Fruit fly (Drosophila melanogaster): ENCODE measurements around the gene Mdh2.

Mdh2 gene

dm6 chr3R:18245044-18245596, 18.9 kb downstream of the Mdh2 start:
- TF ChIP-seq CTCF (optimal IDR thresholded peaks at IDR 0.05), result no peak
- no peak for TF ChIP-seq CG8478 (optimal IDR thresholded peaks at IDR 0.05)

dm6 chr3R:18246041-18246440, 19.8 kb downstream of the Mdh2 start:
- no peak for TF ChIP-seq CG8478 (optimal IDR thresholded peaks at IDR 0.05)
- no peak for TF ChIP-seq CTCF (optimal IDR thresholded peaks at IDR 0.05)

- TF ChIP-seq CG8478 (optimal IDR thresholded peaks at IDR 0.05), result no peak
- TF ChIP-seq CTCF (optimal IDR thresholded peaks at IDR 0.05), result no peak
Measured at dm6 chr3R:18249268-18249667, 23.1 kb downstream of the Mdh2 start.

- TF ChIP-seq CG8478 (optimal IDR thresholded peaks at IDR 0.05), result no peak
- TF ChIP-seq CTCF (optimal IDR thresholded peaks at IDR 0.05), result no peak
Measured at dm6 chr3R:18250815-18251214, 24.6 kb downstream of the Mdh2 start, which contains the start of gene CG18598. CG18598 (plus strand) TSS chr3R:18251115.

- TF ChIP-seq CG8478 (optimal IDR thresholded peaks at IDR 0.05) (no peak), CTCF (optimal IDR thresholded peaks at IDR 0.05) (no peak)
Measured at dm6 chr3R:18251876-18252275, 25.7 kb downstream of the Mdh2 start.

dm6 chr3R:18252578-18252977, 26.4 kb downstream of the Mdh2 start, which contains the start of gene CG12320:
CG12320 (minus strand) TSS chr3R:18252734.
- TF ChIP-seq CTCF (optimal IDR thresholded peaks at IDR 0.05) (peak in 1 of 2 experiments; percentile 8), CG8478 (optimal IDR thresholded peaks at IDR 0.05) (no peak)

- peak; percentile 1 to 28 for TF ChIP-seq CTCF (optimal IDR thresholded peaks at IDR 0.05)
- TF ChIP-seq CG8478 (optimal IDR thresholded peaks at IDR 0.05), result no peak
Measured at dm6 chr3R:18255281-18255680, 29.1 kb downstream of the Mdh2 start, which contains the start of the genes Ada2a, Polr2D, Tgs1 and moi. Ada2a (minus strand) TSS chr3R:18255487. Polr2D (minus strand) TSS chr3R:18255487. Tgs1 (plus strand) TSS chr3R:18255530. moi (plus strand) TSS chr3R:18255530.

- no peak for TF ChIP-seq CTCF (optimal IDR thresholded peaks at IDR 0.05)
- TF ChIP-seq CG8478 (optimal IDR thresholded peaks at IDR 0.05), result no peak
Measured at dm6 chr3R:18260016-18260415, 33.8 kb downstream of the Mdh2 start.

- TF ChIP-seq CTCF (optimal IDR thresholded peaks at IDR 0.05) (no peak), CG8478 (optimal IDR thresholded peaks at IDR 0.05) (no peak)
Measured at dm6 chr3R:18261602-18262001, 35.4 kb downstream of the Mdh2 start.

- no peak for TF ChIP-seq CG8478 (optimal IDR thresholded peaks at IDR 0.05)
- no peak for TF ChIP-seq CTCF (optimal IDR thresholded peaks at IDR 0.05)
Measured at dm6 chr3R:18265275-18265674, 39.1 kb downstream of the Mdh2 start.

- TF ChIP-seq CTCF (optimal IDR thresholded peaks at IDR 0.05) (no peak), CG8478 (optimal IDR thresholded peaks at IDR 0.05) (no peak)
Measured at dm6 chr3R:18266665-18267064, 40.5 kb downstream of the Mdh2 start.

- TF ChIP-seq CTCF (optimal IDR thresholded peaks at IDR 0.05) (no peak), CG8478 (optimal IDR thresholded peaks at IDR 0.05) (no peak)
Measured at dm6 chr3R:18267489-18267888, 41.3 kb downstream of the Mdh2 start, which contains the start of gene CG18599. CG18599 (plus strand) TSS chr3R:18267789.

- TF ChIP-seq CG8478 (optimal IDR thresholded peaks at IDR 0.05) (no peak), CTCF (optimal IDR thresholded peaks at IDR 0.05) (no peak)
Measured at dm6 chr3R:18269744-18270348, 43.6 kb downstream of the Mdh2 start.

- no peak for TF ChIP-seq CG8478 (optimal IDR thresholded peaks at IDR 0.05)
Measured at dm6 chr3R:18274328-18275098, 48.3 kb downstream of the Mdh2 start, which contains the start of the genes Vps39 and eIF1A. Vps39 (minus strand) TSS chr3R:18274446. eIF1A (plus strand) TSS chr3R:18274665.

dm6 chr3R:18275113-18275782, 49.1 kb downstream of the Mdh2 start:
- no peak for TF ChIP-seq CTCF (optimal IDR thresholded peaks at IDR 0.05)
- no peak for TF ChIP-seq CG8478 (optimal IDR thresholded peaks at IDR 0.05)

All from S2 (cell line).